Worm (Caenorhabditis elegans): ENCODE results near the gene mca-3.
A peak's percentile ranks its signal among the peaks of the same experiment; 100 is the strongest.

Gene mca-3

ce11 chrIV:3135000-3135399 lies 2.1 kb upstream of the mca-3 start (continued):
- no peak for TF ChIP-seq nhr-48 (tag; optimal IDR thresholded peaks at IDR 0.05)
- no peak for TF ChIP-seq nhr-77 (tag; optimal IDR thresholded peaks at IDR 0.05)
- peak; percentile 82 for TF ChIP-seq hmg-1.1 (GFP tag; IDR thresholded peaks at IDR 0.05)
- peak; percentile 56 for TF ChIP-seq F37D6.2 (tag; optimal IDR thresholded peaks at IDR 0.05)
- TF ChIP-seq vab-7 (GFP tag; IDR thresholded peaks at IDR 0.05), result no peak
- no peak for TF ChIP-seq lin-29 (GFP tag; IDR thresholded peaks at IDR 0.05)
- no peak for TF ChIP-seq ceh-32 (tag; optimal IDR thresholded peaks at IDR 0.05; ENCODE audit: poor library complexity)
- TF ChIP-seq F26F4.8 (GFP tag; conservative IDR thresholded peaks at IDR 0.05), result no peak
- peak; percentile 50; the same call in 1 of the 2 replicates for TF ChIP-seq ctbp-1 (GFP tag; IDR thresholded peaks at IDR 0.05)
- peak; percentile 37 for TF ChIP-seq hlh-11 (tag; optimal IDR thresholded peaks at IDR 0.05)
- TF ChIP-seq egl-43 (GFP tag; IDR thresholded peaks at IDR 0.05), result peak; percentile 63; the same call in 1 of the 2 replicates
- TF ChIP-seq lsy-2 (tag; optimal IDR thresholded peaks at IDR 0.05), result peak; percentile 19 to 54
- no peak for TF ChIP-seq fos-1 (tag; optimal IDR thresholded peaks at IDR 0.05)
- peak; percentile 38 for TF ChIP-seq hlh-30 (tag; optimal IDR thresholded peaks at IDR 0.05; ENCODE audit: insufficient read depth)
- peak; percentile 73 for TF ChIP-seq mep-1 (tag; optimal IDR thresholded peaks at IDR 0.05)

- no peak for TF ChIP-seq lir-3 (tag; optimal IDR thresholded peaks at IDR 0.05)
- TF ChIP-seq hlh-30 (tag; optimal IDR thresholded peaks at IDR 0.05; ENCODE audit: insufficient read depth), result peak; percentile 0
- peak; percentile 22 for TF ChIP-seq rbr-2 (tag; optimal IDR thresholded peaks at IDR 0.05)
- TF ChIP-seq aha-1 (tag), result peak; percentile 80
- peak; percentile 34 for TF ChIP-seq unc-130 (GFP tag; optimal IDR thresholded peaks at IDR 0.05)
- TF ChIP-seq ztf-11 (tag; optimal IDR thresholded peaks at IDR 0.05), result no peak
- TF ChIP-seq ama-1 (optimal IDR thresholded peaks at IDR 0.05), result peak; percentile 26
- peak; percentile 48 for TF ChIP-seq set-16 (GFP tag; IDR thresholded peaks at IDR 0.05)
- TF ChIP-seq lim-7 (GFP tag; IDR thresholded peaks at IDR 0.05), result 0 out of 2 replicates have a peak, but pooled peaks have one; percentile 20
- TF ChIP-seq lsy-2 (tag; optimal IDR thresholded peaks at IDR 0.05), result peak in 1 of 2 experiments; percentile 47
- TF ChIP-seq lin-38 (GFP tag; IDR thresholded peaks at IDR 0.05), result peak; percentile 51
These were observed 920 bp downstream of the mca-3 start for ce11 chrIV:3131871-3132586.

ce11 chrIV:3127994-3128393 lies 5.0 kb downstream of the mca-3 start:
- TF ChIP-seq nhr-48 (tag; optimal IDR thresholded peaks at IDR 0.05) (no peak), hmg-1.1 (GFP tag; IDR thresholded peaks at IDR 0.05) (no peak), F44E2.7 (GFP tag; IDR thresholded peaks at IDR 0.05) (no peak), gei-8 (GFP tag; optimal IDR thresholded peaks at IDR 0.05) (no peak), egl-27 (tag; optimal IDR thresholded peaks at IDR 0.05) (no peak), mes-2 (tag; optimal IDR thresholded peaks at IDR 0.05; ENCODE audit: poor library complexity, severe bottlenecking) (no peak), daf-8 (GFP tag; IDR thresholded peaks at IDR 0.05) (no peak), ama-1 (optimal IDR thresholded peaks at IDR 0.05) (no peak), dmd-8 (GFP tag; IDR thresholded peaks at IDR 0.05) (no peak), nhr-28 (tag; optimal IDR thresholded peaks at IDR 0.05) (no peak), ztf-7 (tag; optimal IDR thresholded peaks at IDR 0.05) (no peak), nhr-10 (tag; optimal IDR thresholded peaks at IDR 0.05) (no peak), nhr-25 (tag; optimal IDR thresholded peaks at IDR 0.05; ENCODE audit: borderline replicate concordance, insufficient read depth) (no peak), lir-3 (tag; optimal IDR thresholded peaks at IDR 0.05) (no peak), nhr-102 (tag; optimal IDR thresholded peaks at IDR 0.05) (no peak)

- TF ChIP-seq unc-62 (GFP tag; optimal IDR thresholded peaks at IDR 0.05 in 1 of 2) (peak in 1 of 2 experiments; percentile 90), unc-62 (tag; optimal IDR thresholded peaks at IDR 0.05) (no peak), ceh-82 (tag; optimal IDR thresholded peaks at IDR 0.05) (no peak)
These were observed 11.9 kb downstream of the mca-3 start for ce11 chrIV:3121060-3121459.
